Fruit fly (Drosophila melanogaster): ENCODE data around the gene Xport-A.

Xport-A gene

DNA sequence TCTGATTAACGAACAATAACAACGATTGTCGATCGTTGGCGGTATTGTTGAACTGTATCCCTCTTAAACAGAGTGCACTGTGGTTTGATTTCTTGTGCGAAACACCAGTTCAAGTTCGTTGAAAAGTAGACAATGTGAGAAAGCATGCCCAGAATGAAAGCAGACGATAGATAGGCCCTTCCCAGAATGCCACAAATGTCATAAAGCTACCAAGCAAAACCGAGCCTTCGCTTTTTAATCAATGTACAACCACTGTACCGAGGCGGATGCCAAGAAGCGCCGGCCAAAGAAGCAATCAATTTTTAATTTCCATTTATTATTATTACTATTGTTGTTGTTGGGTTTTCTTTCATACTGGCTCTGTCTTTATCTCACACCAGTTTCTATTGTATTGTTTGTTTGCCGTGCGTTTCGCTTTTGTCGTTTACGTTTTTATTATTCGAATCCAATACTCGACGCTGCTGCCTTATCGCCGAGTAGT lies 6.3 kb downstream of the Xport-A start (continued):
- peak; percentile 82 for TF ChIP-seq CG12155 (GFP tag; optimal IDR thresholded peaks at IDR 0.05)
- TF ChIP-seq Opbp (GFP tag; IDR thresholded peaks at IDR 0.05; ENCODE audit: partially characterized antibody), result no peak; the same call in 2 of the 3 replicates
- no peak for TF ChIP-seq tna (GFP tag; IDR thresholded peaks at IDR 0.05; ENCODE audit: partially characterized antibody)
- TF ChIP-seq CG4730 (GFP tag; IDR thresholded peaks at IDR 0.05), result peak; percentile 77
- TF ChIP-seq so (GFP tag; IDR thresholded peaks at IDR 0.05), result peak; percentile 77
- peak; percentile 80 for TF ChIP-seq Hmr (GFP tag; optimal IDR thresholded peaks at IDR 0.05)
- no peak for TF ChIP-seq mld (GFP tag; IDR thresholded peaks at IDR 0.05; ENCODE audit: partially characterized antibody)
- peak; percentile 91 for TF ChIP-seq CG32532 (GFP tag; IDR thresholded peaks at IDR 0.05)
- TF ChIP-seq Doc3 (GFP tag; IDR thresholded peaks at IDR 0.05; ENCODE audit: partially characterized antibody), result no peak
- TF ChIP-seq CG2889 (GFP tag; IDR thresholded peaks at IDR 0.05), result peak; percentile 85
- peak; percentile 68 for TF ChIP-seq eyg (GFP tag; optimal IDR thresholded peaks at IDR 0.05)
- TF ChIP-seq CG34376 (GFP tag; optimal IDR thresholded peaks at IDR 0.05), result peak; percentile 83
- peak; percentile 66 for TF ChIP-seq CG11085 (GFP tag; IDR thresholded peaks at IDR 0.05)
- no peak for TF ChIP-seq cg (GFP tag; optimal IDR thresholded peaks at IDR 0.05)
- peak; percentile 68 for TF ChIP-seq CG13775 (GFP tag; optimal IDR thresholded peaks at IDR 0.05)
- TF ChIP-seq CG12391 (tag; optimal IDR thresholded peaks at IDR 0.05), result peak; percentile 80
- no peak for TF ChIP-seq pros (GFP tag; optimal IDR thresholded peaks at IDR 0.05)
- peak; percentile 60; the same call in 2 of the 3 replicates for TF ChIP-seq CG11560 (tag; IDR thresholded peaks at IDR 0.05)
- peak; percentile 69 for TF ChIP-seq CG12744 (GFP tag; optimal IDR thresholded peaks at IDR 0.05)
- TF ChIP-seq NfI (GFP tag; optimal IDR thresholded peaks at IDR 0.05), result peak; percentile 81
- no peak for TF ChIP-seq toy (GFP tag; IDR thresholded peaks at IDR 0.05)
- peak; percentile 55 for TF ChIP-seq dmrt11E (tag; optimal IDR thresholded peaks at IDR 0.05)
- TF ChIP-seq CG5180 (GFP tag; optimal IDR thresholded peaks at IDR 0.05), result peak; percentile 37
- peak; percentile 87 for TF ChIP-seq CG12769 (tag; optimal IDR thresholded peaks at IDR 0.05)
- peak; percentile 73 for TF ChIP-seq tio (GFP tag; optimal IDR thresholded peaks at IDR 0.05)
- TF ChIP-seq CTCF (GFP tag; optimal IDR thresholded peaks at IDR 0.05), result peak; percentile 25
- no peak for TF ChIP-seq prd (optimal IDR thresholded peaks at IDR 0.05)
- TF ChIP-seq prd (GFP tag; IDR thresholded peaks at IDR 0.05), result peak; percentile 90
- peak; percentile 72 for TF ChIP-seq CG30431 (GFP tag; optimal IDR thresholded peaks at IDR 0.05)
- TF ChIP-seq CG9437 (GFP tag; optimal IDR thresholded peaks at IDR 0.05), result peak; percentile 69
- peak; percentile 72 for TF ChIP-seq en (GFP tag; optimal IDR thresholded peaks at IDR 0.05)
- peak; percentile 50 for TF ChIP-seq CG6254 (GFP tag; optimal IDR thresholded peaks at IDR 0.05)
- peak; percentile 67 for TF ChIP-seq repo (GFP tag; optimal IDR thresholded peaks at IDR 0.05)
- peak; percentile 63 for TF ChIP-seq Abd-B (GFP tag; optimal IDR thresholded peaks at IDR 0.05)
- peak; percentile 79 for TF ChIP-seq CG5953 (GFP tag; IDR thresholded peaks at IDR 0.05)
- TF ChIP-seq ap (GFP tag; IDR thresholded peaks at IDR 0.05), result peak; percentile 67; the same call in 1 of the 2 replicates
- TF ChIP-seq bbx (GFP tag; IDR thresholded peaks at IDR 0.05; ENCODE audit: partially characterized antibody), result no peak
- peak; percentile 88 for TF ChIP-seq Oli (tag; optimal IDR thresholded peaks at IDR 0.05)
- TF ChIP-seq pfk (GFP tag; optimal IDR thresholded peaks at IDR 0.05), result no peak
- peak; percentile 89 for TF ChIP-seq az2 (GFP tag; optimal IDR thresholded peaks at IDR 0.05)
- peak; percentile 87 for TF ChIP-seq Hsf (GFP tag; optimal IDR thresholded peaks at IDR 0.05)
- TF ChIP-seq mam (GFP tag; optimal IDR thresholded peaks at IDR 0.05), result peak; percentile 89
- TF ChIP-seq gcm (GFP tag; optimal IDR thresholded peaks at IDR 0.05), result peak; percentile 67
- no peak for TF ChIP-seq stwl (tag; optimal IDR thresholded peaks at IDR 0.05)
- TF ChIP-seq gfzf (GFP tag; optimal IDR thresholded peaks at IDR 0.05), result no peak
- TF ChIP-seq br (optimal IDR thresholded peaks at IDR 0.05), result no peak
- peak; percentile 22; the same call in 1 of the 2 replicates for TF ChIP-seq Ravus (GFP tag; IDR thresholded peaks at IDR 0.05)
- no peak for TF ChIP-seq yki (optimal IDR thresholded peaks at IDR 0.05)
- peak; percentile 84 for TF ChIP-seq Dbx (GFP tag; IDR thresholded peaks at IDR 0.05)
- peak; percentile 84 for TF ChIP-seq ase (GFP tag; IDR thresholded peaks at IDR 0.05)
- TF ChIP-seq klu (GFP tag; IDR thresholded peaks at IDR 0.05), result peak; percentile 53; the same call in 1 of the 2 replicates
- peak; percentile 56 for TF ChIP-seq Hand (GFP tag; optimal IDR thresholded peaks at IDR 0.05)

All from whole organism, embryonic.